Fruit fly (Drosophila melanogaster): Measurements from ENCODE around the gene CG31715.

Gene CG31715

DNA sequence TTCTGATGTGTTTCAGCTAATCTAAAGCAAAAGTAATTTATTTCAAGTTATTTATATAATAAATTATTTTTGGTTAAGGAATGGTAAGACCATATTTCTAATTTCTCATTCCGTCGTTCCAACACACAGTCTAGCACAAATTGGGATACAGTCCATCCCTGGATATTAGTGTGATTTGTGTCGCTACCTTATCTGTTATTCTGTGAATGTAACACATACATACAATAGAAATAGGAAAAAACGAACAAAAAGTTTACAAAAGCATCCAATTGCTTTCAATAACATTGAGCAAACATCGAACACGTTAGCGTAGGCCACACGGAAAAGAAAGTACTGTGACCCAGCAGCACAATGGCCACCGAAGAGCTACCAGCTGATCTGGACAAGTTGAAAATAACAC is 25.1 kb downstream of the CG31715 start, which contains the start of gene CG5056 (continued):
- no peak for TF ChIP-seq Atf-2 (GFP tag; optimal IDR thresholded peaks at IDR 0.05)
- TF ChIP-seq CG31388 (GFP tag; optimal IDR thresholded peaks at IDR 0.05), result no peak
- TF ChIP-seq ttk (GFP tag; IDR thresholded peaks at IDR 0.05), result no peak
- TF ChIP-seq CG14050 (GFP tag; IDR thresholded peaks at IDR 0.05), result no peak
- no peak for TF ChIP-seq ftz-f1 (GFP tag; optimal IDR thresholded peaks at IDR 0.05)
- peak in 1 of 2 experiments; percentile 88 for TF ChIP-seq Pdp1 (GFP tag; optimal IDR thresholded peaks at IDR 0.05)
- no peak for TF ChIP-seq tx (GFP tag; optimal IDR thresholded peaks at IDR 0.05)
- TF ChIP-seq Dek (tag; optimal IDR thresholded peaks at IDR 0.05), result no peak
- TF ChIP-seq CG14441 (GFP tag; IDR thresholded peaks at IDR 0.05), result no peak
- peak; percentile 49 for TF ChIP-seq sens (GFP tag)
- peak; percentile 27 for TF ChIP-seq slou (GFP tag; optimal IDR thresholded peaks at IDR 0.05)
- TF ChIP-seq Usf (GFP tag; optimal IDR thresholded peaks at IDR 0.05), result no peak
- peak; percentile 44 for TF ChIP-seq nom (GFP tag; optimal IDR thresholded peaks at IDR 0.05)
- no peak for TF ChIP-seq zfh1 (GFP tag; IDR thresholded peaks at IDR 0.05)
- no peak for TF ChIP-seq CG10209 (GFP tag; optimal IDR thresholded peaks at IDR 0.05)
- TF ChIP-seq wdn (GFP tag; IDR thresholded peaks at IDR 0.05), result no peak
- TF ChIP-seq Optix (GFP tag; IDR thresholded peaks at IDR 0.05), result no peak
- TF ChIP-seq Scr (GFP tag; IDR thresholded peaks at IDR 0.05; ENCODE audit: partially characterized antibody), result peak; percentile 26; the same call in 1 of the 2 replicates
- TF ChIP-seq CG1024 (GFP tag; IDR thresholded peaks at IDR 0.05), result peak; percentile 93
- no peak for TF ChIP-seq Chrac-16 (GFP tag; optimal IDR thresholded peaks at IDR 0.05)
- no peak for TF ChIP-seq Ets65A (GFP tag)
- TF ChIP-seq nerfin-1 (tag; optimal IDR thresholded peaks at IDR 0.05), result peak; percentile 12
- no peak for TF ChIP-seq HLH54F (GFP tag; optimal IDR thresholded peaks at IDR 0.05)
- peak; percentile 28 for TF ChIP-seq Xbp1 (GFP tag; optimal IDR thresholded peaks at IDR 0.05)
- no peak for TF ChIP-seq hbn (GFP tag; IDR thresholded peaks at IDR 0.05; ENCODE audit: partially characterized antibody)
- TF ChIP-seq CG1602 (GFP tag; optimal IDR thresholded peaks at IDR 0.05), result no peak
- no peak for TF ChIP-seq CG32772 (GFP tag; IDR thresholded peaks at IDR 0.05)
- TF ChIP-seq Gsc (GFP tag; IDR thresholded peaks at IDR 0.05), result no peak
- TF ChIP-seq CG6654 (GFP tag; optimal IDR thresholded peaks at IDR 0.05), result no peak
- no peak for TF ChIP-seq caup (GFP tag; optimal IDR thresholded peaks at IDR 0.05; ENCODE audit: severe bottlenecking)
- no peak for TF ChIP-seq vfl (GFP tag; optimal IDR thresholded peaks at IDR 0.05)
- TF ChIP-seq Kr (GFP tag; optimal IDR thresholded peaks at IDR 0.05), result no peak
- no peak for TF ChIP-seq Hmx (GFP tag; optimal IDR thresholded peaks at IDR 0.05)
- no peak for TF ChIP-seq CG16815 (GFP tag; optimal IDR thresholded peaks at IDR 0.05)
- no peak for TF ChIP-seq HLHmδ (GFP tag; optimal IDR thresholded peaks at IDR 0.05)
- no peak for TF ChIP-seq Taf1 (GFP tag; IDR thresholded peaks at IDR 0.05)
- no peak for TF ChIP-seq CoRest (tag; optimal IDR thresholded peaks at IDR 0.05)
- no peak for TF ChIP-seq Ravus (GFP tag; IDR thresholded peaks at IDR 0.05)
- no peak for TF ChIP-seq CG30403 (GFP tag; optimal IDR thresholded peaks at IDR 0.05)
- TF ChIP-seq ssp (GFP tag; IDR thresholded peaks at IDR 0.05), result peak; percentile 39; the same call in 1 of the 2 replicates
- TF ChIP-seq CG4820 (GFP tag; optimal IDR thresholded peaks at IDR 0.05), result no peak
- TF ChIP-seq CG11085 (GFP tag; IDR thresholded peaks at IDR 0.05), result no peak
- no peak for TF ChIP-seq btn (GFP tag; optimal IDR thresholded peaks at IDR 0.05)
- no peak for TF ChIP-seq CG9876 (GFP tag; optimal IDR thresholded peaks at IDR 0.05)
- peak; percentile 95 for TF ChIP-seq pfk (GFP tag; optimal IDR thresholded peaks at IDR 0.05)
- TF ChIP-seq Stat92E (GFP tag; optimal IDR thresholded peaks at IDR 0.05), result peak in 1 of 3 experiments; percentile 77
- TF ChIP-seq CG18262 (tag; optimal IDR thresholded peaks at IDR 0.05), result peak; percentile 7
- no peak for TF ChIP-seq bbx (GFP tag; IDR thresholded peaks at IDR 0.05; ENCODE audit: partially characterized antibody)
- no peak for TF ChIP-seq CrebB (tag; optimal IDR thresholded peaks at IDR 0.05)
- TF ChIP-seq CG9437 (GFP tag; optimal IDR thresholded peaks at IDR 0.05), result no peak
- TF ChIP-seq prd (optimal IDR thresholded peaks at IDR 0.05), result no peak
- TF ChIP-seq prd (GFP tag; IDR thresholded peaks at IDR 0.05), result no peak; the same call in 2 of the 3 replicates
